Fruit fly (Drosophila melanogaster) whole organism, embryonic: ENCODE data around the gene CG13449.

Experiments
- Antp ChIP-seq: fragments of 200-800 bp; sonication (Bioruptor generic); optimal IDR thresholded peaks from 3 replicates; lab custom pipeline; 2016; ENCODE audit warnings: missing biosample characterization, missing genetic modification characterization
- CG10366 ChIP-seq: fragments of 200-800 bp; sonication (Bioruptor generic); IDR thresholded peaks from 2 replicates; pipeline ENCODE4 v1.3.6; 2022; ENCODE audit warnings: missing biosample characterization, missing genetic modification characterization
- CG10959 ChIP-seq: fragments of 200-800 bp; sonication (Bioruptor generic); IDR thresholded peaks from 2 replicates; pipeline ENCODE4 v1.3.6; 2022; ENCODE audit warnings: missing biosample characterization, missing genetic modification characterization
- CG12236 ChIP-seq: fragments of 200-800 bp; sonication (Bioruptor generic); optimal IDR thresholded peaks from 2 replicates; lab custom pipeline; 2016; ENCODE audit warnings: missing biosample characterization, missing genetic modification characterization
- CG12299 ChIP-seq: fragments of 200-800 bp; sonication (Bioruptor generic); optimal IDR thresholded peaks from 2 replicates; lab custom pipeline; 2018; ENCODE audit warnings: missing biosample characterization, mild to moderate bottlenecking, missing genetic modification characterization
- CG12659 ChIP-seq: fragments of 200-800 bp; sonication (Bioruptor generic); optimal IDR thresholded peaks from 3 replicates; lab custom pipeline; 2017; ENCODE audit warnings: mild to moderate bottlenecking, missing biosample characterization, missing genetic modification reagents, missing genetic modification characterization
- CG15073 ChIP-seq: fragments of 200-800 bp; sonication (Bioruptor generic); optimal IDR thresholded peaks from 2 replicates; lab custom pipeline; 2016; ENCODE audit warnings: missing biosample characterization, missing genetic modification characterization
- CG15601 ChIP-seq: fragments of 200-800 bp; sonication (Bioruptor generic); optimal IDR thresholded peaks from 3 replicates; lab custom pipeline; 2019; ENCODE audit warnings: missing biosample characterization, mild to moderate bottlenecking, missing genetic modification characterization, moderate library complexity
- CG16863 ChIP-seq: fragments of 200-800 bp; sonication (Bioruptor generic); optimal IDR thresholded peaks from 3 replicates; lab custom pipeline; 2016; ENCODE audit warnings: missing biosample characterization, missing genetic modification characterization
- CG1832 ChIP-seq: fragments of 200-800 bp; sonication (Bioruptor generic); optimal IDR thresholded peaks from 2 replicates; lab custom pipeline; 2017; ENCODE audit warnings: missing biosample characterization, mild to moderate bottlenecking, missing genetic modification characterization, inconsistent platforms
- CG2678 ChIP-seq: fragments of 200-800 bp; sonication (Bioruptor generic); optimal IDR thresholded peaks from 3 replicates; lab custom pipeline; 2019; ENCODE audit warnings: missing biosample characterization, mild to moderate bottlenecking, missing genetic modification characterization, moderate library complexity
- CG30020 ChIP-seq: fragments of 200-800 bp; optimal IDR thresholded peaks from 2 replicates; lab custom pipeline; 2019; ENCODE audit warnings: missing biosample characterization, mild to moderate bottlenecking, missing genetic modification characterization, moderate library complexity
- CG31441 ChIP-seq: fragments of 200-800 bp; sonication (Bioruptor generic); IDR thresholded peaks from 2 replicates; pipeline ENCODE4 v1.3.6; 2022; ENCODE audit warnings: missing biosample characterization, missing genetic modification characterization
- CG4820 ChIP-seq: fragments of 200-800 bp; sonication (Bioruptor generic); optimal IDR thresholded peaks from 3 replicates; lab custom pipeline; 2016; ENCODE audit warnings: missing biosample characterization, missing genetic modification characterization
- CG4854 ChIP-seq: fragments of 200-800 bp; sonication (Bioruptor generic); optimal IDR thresholded peaks from 2 replicates; lab custom pipeline; 2016; ENCODE audit warnings: missing biosample characterization, missing genetic modification characterization, inconsistent platforms
- CG7745 ChIP-seq: fragments of 200-800 bp; sonication (Bioruptor generic); optimal IDR thresholded peaks from 2 replicates; lab custom pipeline; 2018; ENCODE audit warnings: missing biosample characterization, mild to moderate bottlenecking, missing genetic modification characterization, moderate library complexity
- CkIIα-i1 ChIP-seq: fragments of 200-800 bp; sonication (Bioruptor generic); IDR thresholded peaks from 2 replicates; pipeline ENCODE4 v1.3.6; 2022; ENCODE audit warnings: missing biosample characterization, missing genetic modification characterization
- Dbx ChIP-seq: fragments of 200-800 bp; sonication (Bioruptor generic); IDR thresholded peaks from 3 replicates; pipeline ENCODE4 v1.3.6; 2022; ENCODE audit warnings: missing biosample characterization, missing genetic modification characterization
- Dll ChIP-seq: fragments of 200-800 bp; sonication (Bioruptor generic); IDR thresholded peaks from 4 replicates; pipeline ENCODE4 v1.3.6; 2022; ENCODE audit warnings: missing biosample characterization, missing genetic modification characterization; ENCODE audit not compliant: partially characterized antibody
- E2f1 ChIP-seq: fragments of 200-800 bp; sonication (Bioruptor generic); IDR thresholded peaks from 2 replicates; pipeline ENCODE4 v1.3.6; 2022; ENCODE audit warnings: missing biosample characterization, missing genetic modification characterization
- Eip74EF ChIP-seq, 2 experiments: fragments of 200-800 bp in 1 of 2; fragments of >200 bp in 1 of 2; sonication (Bioruptor generic) in 1 of 2; optimal IDR thresholded peaks; 2 replicates each; lab custom pipeline; 2017 to 2019; ENCODE audit warnings: missing biosample characterization in 2 of 2, missing genetic modification characterization in 2 of 2, mild to moderate bottlenecking in 1 of 2, moderate library complexity in 1 of 2
- Ets65A ChIP-seq: fragments of 200-800 bp; sonication (Bioruptor generic); peaks from one replicate; lab custom pipeline; 2016; ENCODE audit warnings: missing biosample characterization, missing genetic modification characterization
- Hey ChIP-seq: fragments of 200-800 bp; sonication (Bioruptor generic); optimal IDR thresholded peaks from 3 replicates; lab custom pipeline; 2018; ENCODE audit warnings: missing biosample characterization, mild to moderate bottlenecking, missing genetic modification characterization
- Lim3 ChIP-seq: fragments of 200-800 bp; sonication (Bioruptor generic); IDR thresholded peaks from 2 replicates; pipeline ENCODE4 v1.3.6; 2022; ENCODE audit warnings: missing biosample characterization, missing genetic modification characterization
- Max ChIP-seq: fragments of 200-800 bp; sonication (Bioruptor generic); optimal IDR thresholded peaks from 2 replicates; lab custom pipeline; 2016; ENCODE audit warnings: missing biosample characterization, mild to moderate bottlenecking, missing genetic modification characterization
- NC2α ChIP-seq: fragments of 200-800 bp; sonication (Bioruptor generic); optimal IDR thresholded peaks from 2 replicates; lab custom pipeline; 2016; ENCODE audit warnings: missing biosample characterization, missing genetic modification characterization
- Ptx1 ChIP-seq: fragments of 200-800 bp; sonication (Bioruptor generic); IDR thresholded peaks from 2 replicates; pipeline ENCODE4 v1.3.6; 2022; ENCODE audit warnings: missing biosample characterization, missing genetic modification characterization
- Six4 ChIP-seq: fragments of 200-800 bp; sonication (Bioruptor generic); optimal IDR thresholded peaks from 2 replicates; lab custom pipeline; 2016; ENCODE audit warnings: missing biosample characterization, missing genetic modification characterization
- Sry-δ ChIP-seq: fragments of 200-800 bp; sonication (Bioruptor generic); optimal IDR thresholded peaks from 2 replicates; lab custom pipeline; 2016; ENCODE audit warnings: missing biosample characterization, missing genetic modification characterization
- cad ChIP-seq: fragments of >200 bp; optimal IDR thresholded peaks from 2 replicates; lab custom pipeline; 2017; ENCODE audit warnings: missing biosample characterization, missing genetic modification characterization
- chinmo ChIP-seq: fragments of 200-800 bp; sonication (Bioruptor generic); IDR thresholded peaks from 4 replicates; pipeline ENCODE4 v1.3.6; 2022; ENCODE audit warnings: missing biosample characterization, missing genetic modification characterization; ENCODE audit not compliant: partially characterized antibody
- chn ChIP-seq: fragments of 200-800 bp; sonication (Bioruptor generic); optimal IDR thresholded peaks from 2 replicates; lab custom pipeline; 2016; ENCODE audit warnings: missing biosample characterization, missing genetic modification characterization
- dm ChIP-seq: fragments of 200-800 bp; sonication (Bioruptor generic); optimal IDR thresholded peaks from 3 replicates; lab custom pipeline; 2016; ENCODE audit warnings: missing biosample characterization, missing genetic modification characterization
- dmrt11E ChIP-seq: fragments of 200-800 bp; sonication (Bioruptor generic); optimal IDR thresholded peaks from 3 replicates; lab custom pipeline; 2018; ENCODE audit warnings: missing biosample characterization, mild to moderate bottlenecking, missing genetic modification characterization, moderate library complexity
- fd64A ChIP-seq: fragments of 200-800 bp; sonication (Bioruptor generic); optimal IDR thresholded peaks from 3 replicates; lab custom pipeline; 2018; ENCODE audit warnings: missing biosample characterization, mild to moderate bottlenecking, missing genetic modification characterization
- gro ChIP-seq: fragments of 200-800 bp; sonication (Bioruptor generic); optimal IDR thresholded peaks from 2 replicates; lab custom pipeline; 2016; ENCODE audit warnings: missing biosample characterization, missing genetic modification characterization
- hb ChIP-seq: fragments of 200-800 bp; sonication (Bioruptor generic); IDR thresholded peaks from 3 replicates; pipeline ENCODE4 v1.3.6; 2022; ENCODE audit warnings: missing biosample characterization, missing genetic modification characterization; ENCODE audit not compliant: partially characterized antibody
- hkb ChIP-seq, 2 experiments: fragments of 200-800 bp in 1 of 2; fragments of >200 bp in 1 of 2; sonication (Bioruptor generic) in 1 of 2; IDR thresholded peaks in 1 of 2; optimal IDR thresholded peaks in 1 of 2; 2 replicates each; pipeline versions ENCODE4 v1.3.6 to Lab custom; 2017 to 2022; ENCODE audit warnings: missing biosample characterization in 1 of 2, missing genetic modification characterization in 1 of 2
- inv ChIP-seq: fragments of 200-800 bp; sonication (Bioruptor generic); IDR thresholded peaks from 2 replicates; pipeline ENCODE4 v1.3.6; 2022; ENCODE audit warnings: missing biosample characterization, missing genetic modification characterization; ENCODE audit not compliant: partially characterized antibody
- kay ChIP-seq: fragments of 200-800 bp; sonication (Bioruptor generic); optimal IDR thresholded peaks from 2 replicates; lab custom pipeline; 2016; ENCODE audit warnings: missing biosample characterization, missing genetic modification characterization
- knrl ChIP-seq: fragments of 200-800 bp; sonication (Bioruptor generic); IDR thresholded peaks from 3 replicates; pipeline ENCODE4 v1.3.6; 2022; ENCODE audit warnings: missing biosample characterization, missing genetic modification characterization; ENCODE audit not compliant: partially characterized antibody
- lbe ChIP-seq: fragments of 200-800 bp; sonication (Bioruptor generic); optimal IDR thresholded peaks from 2 replicates; lab custom pipeline; 2016; ENCODE audit warnings: missing biosample characterization, mild to moderate bottlenecking, missing genetic modification characterization
- maf-S ChIP-seq: fragments of 200-800 bp; sonication (Bioruptor generic); optimal IDR thresholded peaks from 2 replicates; lab custom pipeline; 2016; ENCODE audit warnings: missing biosample characterization, missing genetic modification characterization
- nmo ChIP-seq: fragments of 200-800 bp; sonication (Bioruptor generic); optimal IDR thresholded peaks from 2 replicates; lab custom pipeline; 2018; ENCODE audit warnings: missing biosample characterization, mild to moderate bottlenecking, missing genetic modification characterization, moderate library complexity
- onecut ChIP-seq: fragments of 200-800 bp; sonication (Bioruptor generic); IDR thresholded peaks from 2 replicates; pipeline ENCODE4 v1.3.6; 2022; ENCODE audit warnings: missing biosample characterization, missing genetic modification characterization
- peb ChIP-seq: fragments of 200-800 bp; sonication (Bioruptor generic); IDR thresholded peaks from 2 replicates; pipeline ENCODE4 v1.3.6; 2022; ENCODE audit warnings: missing biosample characterization, missing genetic modification characterization
- rib ChIP-seq: fragments of 200-800 bp; sonication (Bioruptor generic); IDR thresholded peaks from 2 replicates; pipeline ENCODE4 v1.3.6; 2022; ENCODE audit warnings: missing biosample characterization, missing genetic modification characterization
- sisA ChIP-seq: fragments of 200-800 bp; sonication (Bioruptor generic); IDR thresholded peaks from 2 replicates; pipeline ENCODE4 v1.3.6; 2022; ENCODE audit warnings: missing biosample characterization, missing genetic modification characterization
- tio ChIP-seq: fragments of 200-800 bp; sonication (Bioruptor generic); optimal IDR thresholded peaks from 2 replicates; lab custom pipeline; 2017; ENCODE audit warnings: missing biosample characterization, missing genetic modification characterization, inconsistent platforms
- tna ChIP-seq: fragments of 200-800 bp; sonication (Bioruptor generic); IDR thresholded peaks from 2 replicates; pipeline ENCODE4 v1.3.6; 2022; ENCODE audit warnings: missing biosample characterization, missing genetic modification characterization; ENCODE audit not compliant: partially characterized antibody
- trh ChIP-seq: fragments of 200-800 bp; sonication (Bioruptor generic); optimal IDR thresholded peaks from 2 replicates; lab custom pipeline; 2016; ENCODE audit warnings: missing biosample characterization, missing genetic modification characterization

CG13449 gene

DNA sequence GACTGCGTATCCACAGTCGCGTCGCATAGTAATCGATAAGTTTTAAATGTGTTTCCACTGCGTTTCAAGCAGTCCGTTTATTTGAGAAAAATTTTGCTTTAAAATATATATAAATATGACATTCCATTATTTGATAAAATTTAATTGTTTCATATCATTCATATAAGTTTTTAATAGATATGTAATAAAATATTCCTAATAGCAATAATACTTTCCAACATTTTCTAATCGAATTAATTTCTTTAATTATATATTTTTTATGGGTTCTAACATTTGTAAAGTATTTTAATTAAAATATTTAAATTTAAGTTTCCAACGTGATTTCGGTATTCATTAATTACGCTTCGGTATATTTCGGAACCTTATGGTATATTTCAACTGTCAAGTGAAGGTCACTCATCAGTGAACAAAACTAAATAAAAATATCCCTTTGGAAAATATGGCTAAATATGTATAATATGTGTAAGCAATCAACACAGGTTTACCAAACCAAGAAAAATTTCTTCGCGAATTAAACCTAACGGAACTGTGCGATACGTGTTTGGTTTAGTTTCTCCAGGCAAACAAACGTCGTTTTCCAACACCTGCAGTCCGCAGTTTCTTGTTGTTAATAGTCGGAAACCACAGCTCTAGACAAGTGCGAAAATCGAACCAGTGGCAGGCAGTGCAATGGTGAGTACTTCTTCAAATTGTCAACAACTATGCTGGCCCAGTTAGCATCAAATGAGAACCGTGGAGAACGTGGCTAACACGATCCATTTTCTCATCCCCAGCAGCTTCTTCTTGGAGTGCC lies 49.4 kb downstream of the CG13449 start, which contains the start of the genes CG7739 and SCCRO (continued):
- peak; percentile 72; the same call in 2 of the 3 replicates for TF ChIP-seq Dbx (GFP tag; lab: Robert Waterston, UW)
- TF ChIP-seq Hey, result no peak
- TF ChIP-seq CG16863, result no peak
- no peak for TF ChIP-seq CG4854
- no peak for TF ChIP-seq CG1832 (GFP tag; lab: Kevin White, UChicago)
- no peak for TF ChIP-seq CkIIα-i1 (GFP tag; lab: Robert Waterston, UW)
- TF ChIP-seq nmo (GFP tag; lab: Kevin White, UChicago), result peak; percentile 65
- peak; percentile 79 for TF ChIP-seq CG12659 (GFP tag; lab: Kevin White, UChicago)
- TF ChIP-seq rib, result peak; percentile 47; the same call in 1 of the 2 replicates
- TF ChIP-seq Ets65A, result peak; percentile 92
- no peak for TF ChIP-seq cad
- TF ChIP-seq hkb (optimal IDR thresholded peaks at IDR 0.05; lab: Kevin White, UChicago), result no peak
- no peak for TF ChIP-seq hkb (GFP tag; IDR thresholded peaks at IDR 0.05; lab: Robert Waterston, UW)
- no peak for TF ChIP-seq onecut (GFP tag; lab: Robert Waterston, UW)
- TF ChIP-seq maf-S, result no peak
- peak; percentile 70 for TF ChIP-seq CG10366
- no peak for TF ChIP-seq CG10959 (GFP tag; lab: Robert Waterston, UW)
- peak; percentile 26 for TF ChIP-seq Antp
- no peak for TF ChIP-seq CG7745
- peak; percentile 2 for TF ChIP-seq gro
- no peak for TF ChIP-seq fd64A
- peak; percentile 49 for TF ChIP-seq Sry-δ (GFP tag; lab: Kevin White, UChicago)
- TF ChIP-seq CG4820, result peak; percentile 5
- peak; percentile 49 for TF ChIP-seq chn
- TF ChIP-seq dmrt11E (tag; lab: Kevin White, UChicago), result peak; percentile 50
- TF ChIP-seq CG15601, result peak; percentile 52
- TF ChIP-seq kay (GFP tag; lab: Kevin White, UChicago), result peak; percentile 61
- TF ChIP-seq Six4 (GFP tag; lab: Kevin White, UChicago), result no peak
- peak; percentile 75 for TF ChIP-seq Ptx1
- no peak for TF ChIP-seq lbe (GFP tag; lab: Kevin White, UChicago)

DNA sequence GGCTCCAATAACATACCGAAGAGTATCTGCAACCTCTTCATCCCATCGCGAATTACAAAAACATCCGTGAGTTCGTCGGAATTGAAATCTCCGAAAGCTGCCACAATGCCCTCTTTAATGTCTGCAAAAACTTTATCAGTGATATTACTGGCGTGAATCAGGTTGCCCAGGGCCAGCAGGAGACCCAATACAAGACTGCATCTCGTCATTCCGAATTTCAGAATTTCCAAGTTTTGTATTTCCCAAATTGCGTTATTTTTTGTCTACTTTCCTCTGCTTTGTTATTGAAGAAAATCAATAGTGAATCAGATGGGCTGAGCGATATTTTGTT lies 49.9 kb downstream of the CG13449 start:
- no peak for TF ChIP-seq CG30020 (tag; lab: Kevin White, UChicago)
- no peak for TF ChIP-seq tna (GFP tag; lab: Robert Waterston, UW)
- TF ChIP-seq E2f1 (GFP tag; lab: Robert Waterston, UW), result no peak
- no peak for TF ChIP-seq sisA
- no peak for TF ChIP-seq tio
- no peak for TF ChIP-seq CG12299 (tag; lab: Kevin White, UChicago)
- TF ChIP-seq hb (GFP tag; lab: Robert Waterston, UW), result 0 out of 3 replicates have a peak, but pooled peaks have one; percentile 7
- no peak for TF ChIP-seq Eip74EF (GFP tag; optimal IDR thresholded peaks at IDR 0.05; lab: Kevin White, UChicago)
- TF ChIP-seq dm (GFP tag; lab: Kevin White, UChicago), result no peak
- TF ChIP-seq chinmo (GFP tag; lab: Robert Waterston, UW), result 0 out of 4 replicates have a peak, but pooled peaks have one; percentile 72
- TF ChIP-seq peb (GFP tag; lab: Robert Waterston, UW), result no peak
- TF ChIP-seq knrl (GFP tag; lab: Robert Waterston, UW), result peak; percentile 43; the same call in 1 of the 3 replicates
- TF ChIP-seq trh, result no peak
- TF ChIP-seq inv (GFP tag; lab: Robert Waterston, UW), result no peak
- TF ChIP-seq CG12236, result no peak
- no peak for TF ChIP-seq Lim3 (GFP tag; lab: Robert Waterston, UW)
- TF ChIP-seq NC2α, result no peak
- TF ChIP-seq Max (GFP tag; lab: Kevin White, UChicago), result no peak
- TF ChIP-seq CG2678, result no peak
- no peak for TF ChIP-seq CG31441 (GFP tag; lab: Robert Waterston, UW)
- TF ChIP-seq CG15073, result no peak
- no peak; the same call in 3 of the 4 replicates for TF ChIP-seq Dll (GFP tag; lab: Robert Waterston, UW)
- TF ChIP-seq Hey, result no peak
